Fruit fly (Drosophila melanogaster) whole organism, embryonic: ENCODE results near the gene Acn.

Experiments
- CG10267 ChIP-seq: fragments of 200-800 bp; sonication (Bioruptor generic); optimal IDR thresholded peaks from 2 replicates; lab custom pipeline; 2018; ENCODE audit warnings: missing biosample characterization, mild to moderate bottlenecking, missing genetic modification characterization, moderate library complexity
- CG10274 ChIP-seq: fragments of 200-800 bp; sonication (Bioruptor generic); optimal IDR thresholded peaks from 3 replicates; lab custom pipeline; 2017; ENCODE audit warnings: missing biosample characterization, mild to moderate bottlenecking, missing genetic modification characterization
- CG10654 ChIP-seq: fragments of 200-800 bp; sonication (Bioruptor generic); optimal IDR thresholded peaks from 2 replicates; lab custom pipeline; 2016; ENCODE audit warnings: missing biosample characterization, missing genetic modification characterization
- CG11247 ChIP-seq: fragments of 200-800 bp; sonication (Bioruptor generic); IDR thresholded peaks from 2 replicates; pipeline ENCODE4 v1.3.6; 2022; ENCODE audit warnings: missing biosample characterization, missing genetic modification characterization
- CG12942 ChIP-seq: fragments of 200-800 bp; sonication (Bioruptor generic); optimal IDR thresholded peaks from 3 replicates; lab custom pipeline; 2016; ENCODE audit warnings: missing biosample characterization, missing genetic modification characterization
- CG13624 ChIP-seq: fragments of 200-800 bp; sonication (Bioruptor generic); optimal IDR thresholded peaks from 2 replicates; lab custom pipeline; 2016; ENCODE audit warnings: missing biosample characterization, missing genetic modification characterization
- CG13894 ChIP-seq: fragments of 200-800 bp; sonication (Bioruptor generic); optimal IDR thresholded peaks from 3 replicates; lab custom pipeline; 2018; ENCODE audit warnings: missing biosample characterization, mild to moderate bottlenecking, missing genetic modification characterization, moderate library complexity
- CG14710 ChIP-seq: fragments of 200-800 bp; sonication (Bioruptor generic); optimal IDR thresholded peaks from 3 replicates; lab custom pipeline; 2019; ENCODE audit warnings: missing biosample characterization, mild to moderate bottlenecking, missing genetic modification characterization, moderate library complexity
- CG15073 ChIP-seq: fragments of 200-800 bp; sonication (Bioruptor generic); optimal IDR thresholded peaks from 2 replicates; lab custom pipeline; 2016; ENCODE audit warnings: missing biosample characterization, missing genetic modification characterization
- CG17361 ChIP-seq: fragments of 200-800 bp; sonication (Bioruptor generic); IDR thresholded peaks from 3 replicates; pipeline ENCODE4 v1.3.6; 2022; ENCODE audit warnings: missing biosample characterization, missing genetic modification characterization
- CG31365 ChIP-seq: fragments of 200-800 bp; sonication (Bioruptor generic); optimal IDR thresholded peaks from 2 replicates; lab custom pipeline; 2018; ENCODE audit warnings: missing biosample characterization, mild to moderate bottlenecking, missing genetic modification characterization
- CG32772 ChIP-seq: fragments of 200-800 bp; sonication (Bioruptor generic); IDR thresholded peaks from 2 replicates; pipeline ENCODE4 v1.3.6; 2022; ENCODE audit warnings: missing biosample characterization, missing genetic modification characterization
- CG34224 ChIP-seq: fragments of 200-800 bp; sonication (Bioruptor generic); IDR thresholded peaks from 3 replicates; pipeline ENCODE4 v1.3.6; 2022; ENCODE audit warnings: missing biosample characterization, missing genetic modification characterization; ENCODE audit not compliant: partially characterized antibody
- CG42726 ChIP-seq: fragments of 200-800 bp; sonication (Bioruptor generic); IDR thresholded peaks from 2 replicates; pipeline ENCODE4 v1.3.6; 2022; ENCODE audit warnings: missing biosample characterization, missing genetic modification characterization; ENCODE audit not compliant: partially characterized antibody
- CG4282 ChIP-seq: fragments of 200-800 bp; sonication (Bioruptor generic); optimal IDR thresholded peaks from 2 replicates; lab custom pipeline; 2016; ENCODE audit warnings: missing biosample characterization, missing genetic modification characterization
- CG4360 ChIP-seq: fragments of 200-800 bp; sonication (Bioruptor generic); IDR thresholded peaks from 2 replicates; pipeline ENCODE4 v1.3.6; 2022; ENCODE audit warnings: missing biosample characterization, missing genetic modification characterization
- CG6689 ChIP-seq: fragments of 200-800 bp; sonication (Bioruptor generic); IDR thresholded peaks from 2 replicates; pipeline ENCODE4 v1.3.6; 2022; ENCODE audit warnings: missing biosample characterization, missing genetic modification characterization
- CG8924 ChIP-seq: fragments of 200-800 bp; optimal IDR thresholded peaks from 3 replicates; lab custom pipeline; 2019; ENCODE audit warnings: missing biosample characterization, mild to moderate bottlenecking, missing genetic modification characterization, moderate library complexity
- D ChIP-seq, 2 experiments: fragments of 200-800 bp in 1 of 2; fragments of >200 bp in 1 of 2; sonication (Bioruptor generic) in 1 of 2; optimal IDR thresholded peaks; 2 replicates in 1 of 2; 3 replicates in 1 of 2; lab custom pipeline; 2017; ENCODE audit warnings: mild to moderate bottlenecking in 1 of 2, missing biosample characterization in 1 of 2, missing genetic modification characterization in 1 of 2, missing genetic modification reagents in 1 of 2
- Drgx ChIP-seq: fragments of 200-800 bp; sonication (Bioruptor generic); IDR thresholded peaks from 2 replicates; pipeline ENCODE4 v1.3.6; 2022; ENCODE audit warnings: missing biosample characterization, missing genetic modification characterization
- GATAe ChIP-seq: fragments of 200-800 bp; sonication (Bioruptor generic); conservative IDR thresholded peaks from 2 replicates; pipeline ENCODE4 v1.3.6; 2022; ENCODE audit warnings: missing biosample characterization, missing genetic modification characterization
- H2.0 ChIP-seq: fragments of 200-800 bp; sonication (Bioruptor generic); IDR thresholded peaks from 2 replicates; pipeline ENCODE4 v1.3.6; 2022; ENCODE audit warnings: missing biosample characterization, missing genetic modification characterization
- Hr78 ChIP-seq, 2 experiments: fragments of 200-800 bp in 1 of 2; fragments of >200 bp in 1 of 2; sonication (Bioruptor generic) in 1 of 2; optimal IDR thresholded peaks; 2 replicates each; lab custom pipeline; 2017 to 2019; ENCODE audit warnings: missing biosample characterization in 2 of 2, missing genetic modification characterization in 2 of 2, mild to moderate bottlenecking in 1 of 2, moderate library complexity in 1 of 2
- Hsf ChIP-seq: fragments of 200-800 bp; sonication (Bioruptor generic); optimal IDR thresholded peaks from 3 replicates; lab custom pipeline; 2016; ENCODE audit warnings: missing biosample characterization, missing genetic modification characterization
- Jarid2 ChIP-seq: fragments of 200-800 bp; sonication (Bioruptor generic); optimal IDR thresholded peaks from 3 replicates; lab custom pipeline; 2017; ENCODE audit warnings: mild to moderate bottlenecking, missing biosample characterization, missing genetic modification reagents, missing genetic modification characterization
- Med ChIP-seq: fragments of 200-800 bp; sonication (Bioruptor generic); peaks from one replicate; lab custom pipeline; 2016; ENCODE audit warnings: missing biosample characterization, missing genetic modification characterization, mild to moderate bottlenecking, inconsistent platforms, moderate library complexity
- NK7.1 ChIP-seq: fragments of 200-800 bp; sonication (Bioruptor generic); optimal IDR thresholded peaks from 3 replicates; lab custom pipeline; 2016; ENCODE audit warnings: missing biosample characterization, missing genetic modification characterization
- Rfx ChIP-seq: fragments of 200-800 bp; sonication (Bioruptor generic); IDR thresholded peaks from 2 replicates; pipeline ENCODE4 v1.3.6; 2022; ENCODE audit warnings: missing biosample characterization, missing genetic modification characterization
- Sry-δ ChIP-seq: fragments of 200-800 bp; sonication (Bioruptor generic); optimal IDR thresholded peaks from 2 replicates; lab custom pipeline; 2016; ENCODE audit warnings: missing biosample characterization, missing genetic modification characterization
- Stat92E ChIP-seq, 3 experiments: fragments of >200 bp in 2 of 3; fragments of 200-800 bp in 1 of 3; sonication (Bioruptor generic) in 1 of 3; optimal IDR thresholded peaks; 2 replicates each; lab custom pipeline; 2017 to 2019; ENCODE audit warnings: missing biosample characterization in 3 of 3, missing genetic modification characterization in 3 of 3, mild to moderate bottlenecking in 1 of 3, moderate library complexity in 1 of 3
- Usf ChIP-seq: fragments of 200-800 bp; sonication (Bioruptor generic); optimal IDR thresholded peaks from 2 replicates; lab custom pipeline; 2017; ENCODE audit warnings: missing genotype, missing biosample characterization, missing genetic modification characterization
- abd-A ChIP-seq: fragments of 200-800 bp; sonication (Bioruptor generic); optimal IDR thresholded peaks from 3 replicates; lab custom pipeline; 2019; ENCODE audit warnings: missing biosample characterization, mild to moderate bottlenecking, missing genetic modification characterization, moderate library complexity
- ac ChIP-seq: fragments of 200-800 bp; sonication (Bioruptor generic); optimal IDR thresholded peaks from 3 replicates; lab custom pipeline; 2017; ENCODE audit warnings: missing biosample characterization, mild to moderate bottlenecking, missing genetic modification characterization
- bowl ChIP-seq: fragments of 200-800 bp; sonication (Bioruptor generic); IDR thresholded peaks from 2 replicates; pipeline ENCODE4 v1.3.6; 2022; ENCODE audit warnings: missing biosample characterization, missing genetic modification characterization
- dmrt99B ChIP-seq: fragments of 200-800 bp; sonication (Bioruptor generic); optimal IDR thresholded peaks from 2 replicates; lab custom pipeline; 2018; ENCODE audit warnings: missing biosample characterization, mild to moderate bottlenecking, missing genetic modification characterization, moderate library complexity
- gem ChIP-seq: fragments of 200-800 bp; sonication (Bioruptor generic); optimal IDR thresholded peaks from 2 replicates; lab custom pipeline; 2019; ENCODE audit warnings: missing biosample characterization, mild to moderate bottlenecking, missing genetic modification characterization, moderate library complexity
- lilli ChIP-seq: fragments of 200-800 bp; sonication (Bioruptor generic); optimal IDR thresholded peaks from 3 replicates; lab custom pipeline; 2016; ENCODE audit warnings: missing biosample characterization, missing genetic modification characterization
- lov ChIP-seq, 2 experiments: fragments of 200-800 bp in 1 of 2; fragments of >200 bp in 1 of 2; sonication (Bioruptor generic) in 1 of 2; IDR thresholded peaks in 1 of 2; optimal IDR thresholded peaks in 1 of 2; 2 replicates in 1 of 2; 3 replicates in 1 of 2; pipeline versions ENCODE4 v1.3.6 to Lab custom; 2017 to 2022; ENCODE audit warnings: missing biosample characterization in 1 of 2, missing genetic modification characterization in 1 of 2
- run ChIP-seq: fragments of 200-800 bp; sonication (Bioruptor generic); optimal IDR thresholded peaks from 3 replicates; lab custom pipeline; 2018; ENCODE audit warnings: missing biosample characterization, mild to moderate bottlenecking, missing genetic modification characterization
- sens ChIP-seq: fragments of 200-800 bp; sonication (Bioruptor generic); peaks from one replicate; lab custom pipeline; 2016; ENCODE audit warnings: missing biosample characterization, missing genetic modification characterization
- seq ChIP-seq: fragments of 200-800 bp; sonication (Bioruptor generic); IDR thresholded peaks from 2 replicates; pipeline ENCODE4 v1.3.6; 2022; ENCODE audit warnings: missing biosample characterization, missing genetic modification characterization
- sisA ChIP-seq: fragments of 200-800 bp; sonication (Bioruptor generic); IDR thresholded peaks from 2 replicates; pipeline ENCODE4 v1.3.6; 2022; ENCODE audit warnings: missing biosample characterization, missing genetic modification characterization
- vfl ChIP-seq: fragments of 200-800 bp; sonication (Bioruptor generic); optimal IDR thresholded peaks from 2 replicates; lab custom pipeline; 2016; ENCODE audit warnings: missing biosample characterization, missing genetic modification characterization
- zen2 ChIP-seq: fragments of 200-800 bp; sonication (Bioruptor generic); IDR thresholded peaks from 3 replicates; pipeline ENCODE4 v1.3.6; 2022; ENCODE audit warnings: missing biosample characterization, missing genetic modification characterization; ENCODE audit not compliant: partially characterized antibody

Gene Acn

dm6 chr2L:19069548-19070145, 24.5 kb downstream of the Acn start, which contains the start of gene CG10702 (continued):
- peak; percentile 11 for TF ChIP-seq lilli (GFP tag; lab: Kevin White, UChicago)
- TF ChIP-seq ac, result no peak
- no peak for TF ChIP-seq zen2 (GFP tag; lab: Robert Waterston, UW)
- TF ChIP-seq Rfx (GFP tag; lab: Robert Waterston, UW), result peak; percentile 62
- no peak for TF ChIP-seq run
- TF ChIP-seq sens (GFP tag; lab: Kevin White, UChicago), result peak; percentile 51
- TF ChIP-seq Med (GFP tag; lab: Kevin White, UChicago), result peak; percentile 70
- no peak for TF ChIP-seq Sry-δ (GFP tag; lab: Kevin White, UChicago)
- TF ChIP-seq vfl (GFP tag; lab: Kevin White, UChicago), result no peak
- TF ChIP-seq GATAe, result no peak
- TF ChIP-seq CG31365 (tag; lab: Kevin White, UChicago), result no peak
- peak; percentile 54; the same call in 2 of the 3 replicates for TF ChIP-seq CG17361 (GFP tag; lab: Robert Waterston, UW)
- TF ChIP-seq CG4360 (GFP tag; lab: Robert Waterston, UW), result no peak
- peak; percentile 33; the same call in 1 of the 2 replicates for TF ChIP-seq Drgx (GFP tag; lab: Robert Waterston, UW)
- no peak for TF ChIP-seq CG13624
- TF ChIP-seq bowl (GFP tag; lab: Robert Waterston, UW), result no peak
- peak; percentile 27; the same call in 1 of the 2 replicates for TF ChIP-seq CG6689
- no peak for TF ChIP-seq NK7.1 (GFP tag; lab: Kevin White, UChicago)
- TF ChIP-seq sisA, result no peak
- no peak for TF ChIP-seq Hr78 (GFP tag; optimal IDR thresholded peaks at IDR 0.05; lab: Kevin White, UChicago)
- no peak for TF ChIP-seq Stat92E (GFP tag; optimal IDR thresholded peaks at IDR 0.05; lab: Kevin White, UChicago)
- no peak for TF ChIP-seq seq (GFP tag; lab: Robert Waterston, UW)
- no peak for TF ChIP-seq Usf (GFP tag; lab: Kevin White, UChicago)
- no peak for TF ChIP-seq CG8924
- TF ChIP-seq CG4282, result no peak
- TF ChIP-seq CG13894, result no peak
- no peak for TF ChIP-seq H2.0 (GFP tag; lab: Robert Waterston, UW)
- no peak for TF ChIP-seq CG10654
- no peak for TF ChIP-seq CG11247 (GFP tag; lab: Robert Waterston, UW)
- no peak for TF ChIP-seq Jarid2
- no peak for TF ChIP-seq D (optimal IDR thresholded peaks at IDR 0.05; lab: Kevin White, UChicago)
- peak; percentile 14 for TF ChIP-seq D (GFP tag; optimal IDR thresholded peaks at IDR 0.05; lab: Kevin White, UChicago)

DNA sequence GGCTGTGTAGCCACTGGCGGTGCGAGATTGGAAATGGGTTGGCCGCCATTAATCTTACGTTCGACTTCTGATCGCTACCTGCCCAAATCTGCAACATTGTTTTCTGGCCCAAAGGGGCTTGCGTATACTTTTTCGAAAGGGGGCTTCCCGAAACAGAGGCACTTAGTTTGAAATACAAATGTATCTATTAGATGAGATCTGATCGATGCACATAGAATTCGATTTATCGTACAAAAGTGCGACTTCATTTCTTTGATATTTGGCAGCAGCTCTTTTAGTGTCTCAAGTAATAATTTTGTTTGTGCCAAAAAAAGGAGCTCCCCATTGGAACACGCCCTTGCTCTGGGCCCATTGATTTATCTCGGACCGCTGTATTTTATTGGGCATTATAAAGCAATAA, 26.6 kb downstream of the Acn start:
- no peak for TF ChIP-seq CG10274 (GFP tag; lab: Kevin White, UChicago)
- no peak for TF ChIP-seq CG14710 (tag; lab: Kevin White, UChicago)
- TF ChIP-seq CG32772 (GFP tag; lab: Robert Waterston, UW), result no peak
- no peak for TF ChIP-seq dmrt99B (tag; lab: Kevin White, UChicago)
- TF ChIP-seq CG15073 (GFP tag; lab: Kevin White, UChicago), result no peak
- TF ChIP-seq CG10267 (tag; lab: Kevin White, UChicago), result no peak
- TF ChIP-seq lov (optimal IDR thresholded peaks at IDR 0.05; lab: Kevin White, UChicago), result no peak
- no peak for TF ChIP-seq lov (GFP tag; IDR thresholded peaks at IDR 0.05; lab: Robert Waterston, UW)
- no peak for TF ChIP-seq Hsf (GFP tag; lab: Kevin White, UChicago)
- TF ChIP-seq abd-A (tag; lab: Kevin White, UChicago), result no peak
- no peak for TF ChIP-seq CG34224 (GFP tag; lab: Robert Waterston, UW)
- no peak for TF ChIP-seq sens (GFP tag; lab: Kevin White, UChicago)
- TF ChIP-seq CG42726 (GFP tag; lab: Robert Waterston, UW), result no peak
- TF ChIP-seq CG12942, result no peak
- TF ChIP-seq gem, result no peak
- TF ChIP-seq, all 482 proteins: peak for 0
